Worm (Caenorhabditis elegans): Measurements from ENCODE around the gene unc-24.
A peak's percentile ranks its signal among the peaks of the same experiment; 100 is the strongest.

unc-24 gene

ce11 chrIV:7979588-7979987 lies at the start of gene unc-24:
unc-24 (plus strand) TSS chrIV:7979870.
- TF ChIP-seq klf-2 (GFP tag; conservative IDR thresholded peaks at IDR 0.05) (no peak), cog-1 (tag; optimal IDR thresholded peaks at IDR 0.05) (no peak), ref-1 (GFP tag; conservative IDR thresholded peaks at IDR 0.05) (no peak), flt-1 (GFP tag; IDR thresholded peaks at IDR 0.05) (no peak), tab-1 (GFP tag; IDR thresholded peaks at IDR 0.05) (no peak), ztf-23 (GFP tag; IDR thresholded peaks at IDR 0.05) (no peak), med-1 (GFP tag; optimal IDR thresholded peaks at IDR 0.05; ENCODE audit: insufficient read depth) (no peak), ztf-29 (GFP tag; IDR thresholded peaks at IDR 0.05) (no peak), T22C8.4 (GFP tag; IDR thresholded peaks at IDR 0.05) (no peak)

- no peak for TF ChIP-seq ztf-23 (GFP tag; IDR thresholded peaks at IDR 0.05)
- TF ChIP-seq ref-1 (GFP tag; conservative IDR thresholded peaks at IDR 0.05), result no peak
- TF ChIP-seq flt-1 (GFP tag; IDR thresholded peaks at IDR 0.05), result no peak
- TF ChIP-seq T22C8.4 (GFP tag; IDR thresholded peaks at IDR 0.05), result no peak
- TF ChIP-seq ztf-29 (GFP tag; IDR thresholded peaks at IDR 0.05), result no peak
- no peak for TF ChIP-seq cog-1 (tag; optimal IDR thresholded peaks at IDR 0.05)
- TF ChIP-seq klf-2 (GFP tag; conservative IDR thresholded peaks at IDR 0.05), result no peak
- TF ChIP-seq tab-1 (GFP tag; IDR thresholded peaks at IDR 0.05), result no peak
- TF ChIP-seq med-1 (GFP tag; optimal IDR thresholded peaks at IDR 0.05; ENCODE audit: insufficient read depth), result no peak
Observed at ce11 chrIV:7931873-7932272, 47.8 kb upstream of the unc-24 start.

- TF ChIP-seq flt-1 (GFP tag; IDR thresholded peaks at IDR 0.05) (no peak), klf-2 (GFP tag; conservative IDR thresholded peaks at IDR 0.05) (no peak)
Observed at ce11 chrIV:7933733-7934132, 45.9 kb upstream of the unc-24 start, which contains the start of gene bbs-2. bbs-2 (plus strand) TSS chrIV:7934033.

- TF ChIP-seq flt-1 (GFP tag; IDR thresholded peaks at IDR 0.05) (no peak), tab-1 (GFP tag; IDR thresholded peaks at IDR 0.05) (no peak), cog-1 (tag; optimal IDR thresholded peaks at IDR 0.05) (no peak), ztf-29 (GFP tag; IDR thresholded peaks at IDR 0.05) (no peak), ref-1 (GFP tag; conservative IDR thresholded peaks at IDR 0.05) (no peak), T22C8.4 (GFP tag; IDR thresholded peaks at IDR 0.05) (no peak), med-1 (GFP tag; optimal IDR thresholded peaks at IDR 0.05; ENCODE audit: insufficient read depth) (no peak), ztf-23 (GFP tag; IDR thresholded peaks at IDR 0.05) (no peak), klf-2 (GFP tag; conservative IDR thresholded peaks at IDR 0.05) (no peak)
Observed at ce11 chrIV:7938834-7939233, 40.8 kb upstream of the unc-24 start, which contains the start of gene F20D12.7. F20D12.7 (minus strand) TSS chrIV:7938934.

ce11 chrIV:7940919-7941318 lies 38.8 kb upstream of the unc-24 start, which contains the start of gene exc-9:
exc-9 (minus strand) TSS chrIV:7941019.
- TF ChIP-seq T22C8.4 (GFP tag; IDR thresholded peaks at IDR 0.05), result no peak
- TF ChIP-seq ztf-23 (GFP tag; IDR thresholded peaks at IDR 0.05), result no peak
- TF ChIP-seq ref-1 (GFP tag; conservative IDR thresholded peaks at IDR 0.05), result no peak
- no peak for TF ChIP-seq ztf-29 (GFP tag; IDR thresholded peaks at IDR 0.05)
- no peak for TF ChIP-seq tab-1 (GFP tag; IDR thresholded peaks at IDR 0.05)
- TF ChIP-seq flt-1 (GFP tag; IDR thresholded peaks at IDR 0.05), result no peak
- TF ChIP-seq med-1 (GFP tag; optimal IDR thresholded peaks at IDR 0.05; ENCODE audit: insufficient read depth), result no peak
- TF ChIP-seq klf-2 (GFP tag; conservative IDR thresholded peaks at IDR 0.05), result no peak
- TF ChIP-seq cog-1 (tag; optimal IDR thresholded peaks at IDR 0.05), result no peak

- no peak for TF ChIP-seq flt-1 (GFP tag; IDR thresholded peaks at IDR 0.05)
- TF ChIP-seq cog-1 (tag; optimal IDR thresholded peaks at IDR 0.05), result no peak
Observed at ce11 chrIV:7943272-7943671, 36.4 kb upstream of the unc-24 start.

- no peak for TF ChIP-seq ztf-29 (GFP tag; IDR thresholded peaks at IDR 0.05)
- no peak for TF ChIP-seq ztf-23 (GFP tag; IDR thresholded peaks at IDR 0.05)
- TF ChIP-seq tab-1 (GFP tag; IDR thresholded peaks at IDR 0.05), result no peak
Observed at ce11 chrIV:7946457-7946856, 33.2 kb upstream of the unc-24 start, which contains the start of gene czw-1. czw-1 (minus strand) TSS chrIV:7946825.

ce11 chrIV:7946899-7947499 lies 32.7 kb upstream of the unc-24 start, which contains the start of gene F20D12.12:
F20D12.12 (plus strand) TSS chrIV:7947440.
- TF ChIP-seq ztf-23 (GFP tag; IDR thresholded peaks at IDR 0.05), result peak; percentile 87
- TF ChIP-seq cog-1 (tag; optimal IDR thresholded peaks at IDR 0.05), result peak; percentile 66
- peak; percentile 37; the same call in 1 of the 2 replicates for TF ChIP-seq tab-1 (GFP tag; IDR thresholded peaks at IDR 0.05)
- TF ChIP-seq klf-2 (GFP tag; conservative IDR thresholded peaks at IDR 0.05), result 0 out of 2 replicates have a peak, but pooled peaks have one; percentile 45
- peak; percentile 47; the same call in 1 of the 2 replicates for TF ChIP-seq T22C8.4 (GFP tag; IDR thresholded peaks at IDR 0.05)
- peak; percentile 84 for TF ChIP-seq flt-1 (GFP tag; IDR thresholded peaks at IDR 0.05)

- TF ChIP-seq flt-1 (GFP tag; IDR thresholded peaks at IDR 0.05) (peak; percentile 83), klf-2 (GFP tag; conservative IDR thresholded peaks at IDR 0.05) (peak; percentile 80), tab-1 (GFP tag; IDR thresholded peaks at IDR 0.05) (0 out of 2 replicates have a peak, but pooled peaks have one; percentile 26), ztf-23 (GFP tag; IDR thresholded peaks at IDR 0.05) (peak; percentile 84), T22C8.4 (GFP tag; IDR thresholded peaks at IDR 0.05) (peak; percentile 65)
Observed at ce11 chrIV:7948290-7948689, 31.4 kb upstream of the unc-24 start, which contains the start of gene mcm-3AP. mcm-3AP (plus strand) TSS chrIV:7948672.

ce11 chrIV:7954006-7954405 lies 25.7 kb upstream of the unc-24 start:
- TF ChIP-seq klf-2 (GFP tag; conservative IDR thresholded peaks at IDR 0.05) (no peak), med-1 (GFP tag; optimal IDR thresholded peaks at IDR 0.05; ENCODE audit: insufficient read depth) (no peak), flt-1 (GFP tag; IDR thresholded peaks at IDR 0.05) (no peak), T22C8.4 (GFP tag; IDR thresholded peaks at IDR 0.05) (no peak), ref-1 (GFP tag; conservative IDR thresholded peaks at IDR 0.05) (no peak), cog-1 (tag; optimal IDR thresholded peaks at IDR 0.05) (no peak), ztf-23 (GFP tag; IDR thresholded peaks at IDR 0.05) (no peak), ztf-29 (GFP tag; IDR thresholded peaks at IDR 0.05) (no peak), tab-1 (GFP tag; IDR thresholded peaks at IDR 0.05) (no peak)
